Fruit fly (Drosophila melanogaster) whole organism, embryonic: ENCODE data around the gene sage.

ENCODE experiments used
- Awh ChIP-seq: fragments of 200-800 bp; sonication (Bioruptor generic); IDR thresholded peaks from 2 replicates; pipeline ENCODE4, ENCODE4 v1.3.6; 2022; ENCODE audit warnings: missing biosample characterization, missing genetic modification characterization
- Bgb ChIP-seq: fragments of 200-800 bp; sonication (Bioruptor generic); IDR thresholded peaks from 2 replicates; pipeline ENCODE4 v1.3.6; 2022; ENCODE audit warnings: missing biosample characterization, missing genetic modification characterization; ENCODE audit not compliant: partially characterized antibody
- Blimp-1 ChIP-seq: fragments of 200-800 bp; sonication (Bioruptor generic); optimal IDR thresholded peaks from 3 replicates; lab custom pipeline; 2018; ENCODE audit warnings: missing biosample characterization, missing genetic modification characterization, mild to moderate bottlenecking, moderate library complexity, missing genetic modification reagents
- CG11504 ChIP-seq: fragments of 200-800 bp; sonication (Bioruptor generic); optimal IDR thresholded peaks from 3 replicates; lab custom pipeline; 2019; ENCODE audit warnings: missing biosample characterization, mild to moderate bottlenecking, missing genetic modification characterization, moderate library complexity
- CG14050 ChIP-seq: fragments of 200-800 bp; sonication (Bioruptor generic); IDR thresholded peaks from 3 replicates; pipeline ENCODE4 v1.3.6; 2022; ENCODE audit warnings: missing biosample characterization, missing genetic modification characterization
- CG1529 ChIP-seq: fragments of 200-800 bp; sonication (Bioruptor generic); optimal IDR thresholded peaks from 3 replicates; lab custom pipeline; 2018; ENCODE audit warnings: missing biosample characterization, missing genetic modification characterization
- CG1603 ChIP-seq: fragments of 200-800 bp; sonication (Bioruptor generic); optimal IDR thresholded peaks from 2 replicates; lab custom pipeline; 2019; ENCODE audit warnings: missing biosample characterization, mild to moderate bottlenecking, missing genetic modification characterization, moderate library complexity
- CG17385 ChIP-seq: fragments of 200-800 bp; sonication (Bioruptor generic); optimal IDR thresholded peaks from 3 replicates; lab custom pipeline; 2018; ENCODE audit warnings: missing biosample characterization, mild to moderate bottlenecking, missing genetic modification characterization
- CG17912 ChIP-seq: fragments of 200-800 bp; sonication (Bioruptor generic); optimal IDR thresholded peaks from 2 replicates; lab custom pipeline; 2018; ENCODE audit warnings: missing biosample characterization, mild to moderate bottlenecking, missing genetic modification characterization
- CG1792 ChIP-seq: fragments of 200-800 bp; sonication (Bioruptor generic); optimal IDR thresholded peaks from 2 replicates; lab custom pipeline; 2016; ENCODE audit warnings: missing biosample characterization, missing genetic modification characterization
- CG2202 ChIP-seq: fragments of 200-800 bp; sonication (Bioruptor generic); optimal IDR thresholded peaks from 2 replicates; lab custom pipeline; 2018; ENCODE audit warnings: missing biosample characterization, mild to moderate bottlenecking, missing genetic modification characterization
- CG2875 ChIP-seq: fragments of 200-800 bp; sonication (Bioruptor generic); optimal IDR thresholded peaks from 2 replicates; lab custom pipeline; 2017; ENCODE audit warnings: missing biosample characterization, mild to moderate bottlenecking, missing genetic modification characterization, missing genetic modification reagents
- CG3281 ChIP-seq: fragments of 200-800 bp; sonication (Bioruptor generic); optimal IDR thresholded peaks from 3 replicates; lab custom pipeline; 2017; ENCODE audit warnings: missing biosample characterization, mild to moderate bottlenecking, missing genetic modification characterization
- CG33557 ChIP-seq: fragments of 200-800 bp; sonication (Bioruptor generic); optimal IDR thresholded peaks from 2 replicates; lab custom pipeline; 2019; ENCODE audit warnings: missing biosample characterization, mild to moderate bottlenecking, missing genetic modification characterization, moderate library complexity
- CG4360 ChIP-seq: fragments of 200-800 bp; sonication (Bioruptor generic); IDR thresholded peaks from 2 replicates; pipeline ENCODE4 v1.3.6; 2022; ENCODE audit warnings: missing biosample characterization, missing genetic modification characterization
- CG4707 ChIP-seq: fragments of 200-800 bp; sonication (Bioruptor generic); optimal IDR thresholded peaks from 2 replicates; lab custom pipeline; 2018; ENCODE audit warnings: missing biosample characterization, mild to moderate bottlenecking, missing genetic modification characterization, moderate library complexity
- CG6254 ChIP-seq: fragments of 200-800 bp; sonication (Bioruptor generic); optimal IDR thresholded peaks from 3 replicates; lab custom pipeline; 2017; ENCODE audit warnings: mild to moderate bottlenecking, missing biosample characterization, missing genetic modification reagents, missing genetic modification characterization
- CG7372 ChIP-seq: fragments of 200-800 bp; sonication (Bioruptor generic); IDR thresholded peaks from 2 replicates; pipeline ENCODE4 v1.3.6; 2022; ENCODE audit warnings: missing biosample characterization, missing genetic modification characterization
- CG8765 ChIP-seq: fragments of 200-800 bp; sonication (Bioruptor generic); IDR thresholded peaks from 2 replicates; pipeline ENCODE4 v1.3.6; 2022; ENCODE audit warnings: missing biosample characterization, missing genetic modification characterization
- CG8924 ChIP-seq: fragments of 200-800 bp; optimal IDR thresholded peaks from 3 replicates; lab custom pipeline; 2019; ENCODE audit warnings: missing biosample characterization, mild to moderate bottlenecking, missing genetic modification characterization, moderate library complexity
- CG9437 ChIP-seq: fragments of 200-800 bp; sonication (Bioruptor generic); optimal IDR thresholded peaks from 2 replicates; lab custom pipeline; 2018; ENCODE audit warnings: missing biosample characterization, mild to moderate bottlenecking, missing genetic modification characterization
- D19A ChIP-seq: fragments of 200-800 bp; optimal IDR thresholded peaks from 3 replicates; lab custom pipeline; 2019; ENCODE audit warnings: missing biosample characterization, mild to moderate bottlenecking, missing genetic modification characterization, moderate library complexity
- Dbx ChIP-seq: fragments of 200-800 bp; sonication (Bioruptor generic); IDR thresholded peaks from 3 replicates; pipeline ENCODE4 v1.3.6; 2022; ENCODE audit warnings: missing biosample characterization, missing genetic modification characterization
- Dp ChIP-seq: fragments of 200-800 bp; sonication (Bioruptor generic); optimal IDR thresholded peaks from 2 replicates; lab custom pipeline; 2018; ENCODE audit warnings: missing biosample characterization, mild to moderate bottlenecking, missing genetic modification characterization, moderate library complexity
- Fer3 ChIP-seq: fragments of 200-800 bp; sonication (Bioruptor generic); optimal IDR thresholded peaks from 2 replicates; lab custom pipeline; 2018; ENCODE audit warnings: missing biosample characterization, mild to moderate bottlenecking, missing genetic modification characterization, moderate library complexity
- MESR4 ChIP-seq: fragments of 200-800 bp; sonication (Bioruptor generic); optimal IDR thresholded peaks from 2 replicates; lab custom pipeline; 2018; ENCODE audit warnings: missing biosample characterization, mild to moderate bottlenecking, missing genetic modification characterization, moderate library complexity
- Med ChIP-seq: fragments of 200-800 bp; sonication (Bioruptor generic); peaks from one replicate; lab custom pipeline; 2016; ENCODE audit warnings: missing biosample characterization, missing genetic modification characterization, mild to moderate bottlenecking, inconsistent platforms, moderate library complexity
- NfI ChIP-seq: fragments of 200-800 bp; sonication (Bioruptor generic); optimal IDR thresholded peaks from 3 replicates; lab custom pipeline; 2018; ENCODE audit warnings: missing biosample characterization, mild to moderate bottlenecking, missing genetic modification characterization, moderate library complexity
- ac ChIP-seq: fragments of 200-800 bp; sonication (Bioruptor generic); optimal IDR thresholded peaks from 3 replicates; lab custom pipeline; 2017; ENCODE audit warnings: missing biosample characterization, mild to moderate bottlenecking, missing genetic modification characterization
- bigmax ChIP-seq: fragments of 200-800 bp; sonication (Bioruptor generic); optimal IDR thresholded peaks from 2 replicates; lab custom pipeline; 2018; ENCODE audit warnings: missing biosample characterization, mild to moderate bottlenecking, missing genetic modification characterization
- bsh ChIP-seq, 2 experiments: fragments of 200-800 bp; sonication (Bioruptor generic); optimal IDR thresholded peaks; 2 replicates each; lab custom pipeline; 2017 to 2018; ENCODE audit warnings: mild to moderate bottlenecking in 2 of 2, missing biosample characterization in 2 of 2, missing genetic modification characterization in 2 of 2, moderate library complexity in 1 of 2
- cato ChIP-seq: fragments of 200-800 bp; sonication (Bioruptor generic); optimal IDR thresholded peaks from 2 replicates; lab custom pipeline; 2016; ENCODE audit warnings: missing biosample characterization, missing genetic modification characterization, borderline replicate concordance
- disco-r ChIP-seq: fragments of 200-800 bp; sonication (Bioruptor generic); optimal IDR thresholded peaks from 2 replicates; lab custom pipeline; 2016; ENCODE audit warnings: missing biosample characterization, missing genetic modification characterization
- dmrt11E ChIP-seq: fragments of 200-800 bp; sonication (Bioruptor generic); optimal IDR thresholded peaks from 3 replicates; lab custom pipeline; 2018; ENCODE audit warnings: missing biosample characterization, mild to moderate bottlenecking, missing genetic modification characterization, moderate library complexity
- emc ChIP-seq: fragments of 200-800 bp; sonication (Bioruptor generic); optimal IDR thresholded peaks from 2 replicates; lab custom pipeline; 2016; ENCODE audit warnings: missing biosample characterization, missing genetic modification characterization
- gcm ChIP-seq: fragments of 200-800 bp; sonication (Bioruptor generic); optimal IDR thresholded peaks from 2 replicates; lab custom pipeline; 2019; ENCODE audit warnings: missing biosample characterization, mild to moderate bottlenecking, missing genetic modification characterization, moderate library complexity
- gro ChIP-seq: fragments of 200-800 bp; sonication (Bioruptor generic); optimal IDR thresholded peaks from 2 replicates; lab custom pipeline; 2016; ENCODE audit warnings: missing biosample characterization, missing genetic modification characterization
- ham ChIP-seq: fragments of 200-800 bp; sonication (Bioruptor generic); IDR thresholded peaks from 2 replicates; pipeline ENCODE4 v1.3.6; 2022; ENCODE audit warnings: missing biosample characterization, missing genetic modification characterization
- hth ChIP-seq: fragments of >200 bp; optimal IDR thresholded peaks from 2 replicates; lab custom pipeline; 2017; ENCODE audit warnings: inconsistent platforms
- klu ChIP-seq: fragments of 200-800 bp; sonication (Bioruptor generic); IDR thresholded peaks from 2 replicates; pipeline ENCODE4 v1.3.6; 2022; ENCODE audit warnings: missing biosample characterization, missing genetic modification characterization
- mld ChIP-seq: fragments of 200-800 bp; sonication (Bioruptor generic); IDR thresholded peaks from 3 replicates; pipeline ENCODE4 v1.3.6; 2022; ENCODE audit warnings: missing biosample characterization, missing genetic modification characterization; ENCODE audit not compliant: partially characterized antibody
- nmo ChIP-seq: fragments of 200-800 bp; sonication (Bioruptor generic); optimal IDR thresholded peaks from 2 replicates; lab custom pipeline; 2018; ENCODE audit warnings: missing biosample characterization, mild to moderate bottlenecking, missing genetic modification characterization, moderate library complexity
- prd ChIP-seq, 3 experiments: fragments of >200 bp in 2 of 3; fragments of 200-800 bp in 1 of 3; sonication (Bioruptor generic) in 1 of 3; optimal IDR thresholded peaks in 2 of 3; IDR thresholded peaks in 1 of 3; 2 replicates in 2 of 3; 3 replicates in 1 of 3; pipeline versions ENCODE4 v1.3.6 to Lab custom; 2017 to 2022; ENCODE audit warnings: missing biosample characterization in 1 of 3, missing genetic modification characterization in 1 of 3
- pum ChIP-seq: fragments of 200-800 bp; sonication (Bioruptor generic); optimal IDR thresholded peaks from 2 replicates; lab custom pipeline; 2016; ENCODE audit warnings: missing biosample characterization, missing genetic modification characterization
- sima ChIP-seq: fragments of 200-800 bp; sonication (Bioruptor generic); optimal IDR thresholded peaks from 2 replicates; lab custom pipeline; 2016; ENCODE audit warnings: missing biosample characterization, missing genetic modification characterization
- sqz ChIP-seq: fragments of 200-800 bp; sonication (Bioruptor generic); optimal IDR thresholded peaks from 3 replicates; lab custom pipeline; 2018; ENCODE audit warnings: missing biosample characterization, mild to moderate bottlenecking, missing genetic modification characterization
- trem ChIP-seq: fragments of 200-800 bp; optimal IDR thresholded peaks from 3 replicates; lab custom pipeline; 2019; ENCODE audit warnings: missing biosample characterization, mild to moderate bottlenecking, missing genetic modification characterization, moderate library complexity
- twi ChIP-seq: fragments of 200-800 bp; optimal IDR thresholded peaks from 2 replicates; lab custom pipeline; 2019; ENCODE audit warnings: missing biosample characterization, mild to moderate bottlenecking, missing genetic modification characterization, moderate library complexity

Gene sage

DNA sequence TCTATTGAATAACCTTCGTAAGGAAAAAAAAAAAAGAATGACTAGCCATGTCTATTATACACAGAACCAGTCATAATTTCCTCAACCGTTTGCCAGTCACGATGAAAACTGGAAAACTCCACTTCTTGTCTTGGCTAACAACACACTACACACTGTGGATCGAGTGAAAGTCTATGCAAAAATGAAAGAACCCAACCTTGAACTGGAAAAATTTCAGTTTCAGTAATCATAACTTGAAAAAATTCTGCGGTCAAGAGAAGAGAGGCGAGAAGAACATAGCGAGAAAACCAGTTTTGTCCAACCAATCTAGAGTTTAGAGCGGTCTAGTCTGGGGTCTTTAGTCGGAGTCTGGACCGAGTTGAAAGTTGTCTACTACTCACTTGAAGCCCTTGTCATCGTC, 46.3 kb downstream of the sage start:
- TF ChIP-seq Blimp-1 (GFP tag; lab: Kevin White, UChicago), result peak; percentile 98
- TF ChIP-seq CG14050 (GFP tag; lab: Robert Waterston, UW), result no peak
- TF ChIP-seq ham (GFP tag; lab: Robert Waterston, UW), result no peak
- no peak for TF ChIP-seq NfI
- TF ChIP-seq sima (GFP tag; lab: Kevin White, UChicago), result no peak

DNA sequence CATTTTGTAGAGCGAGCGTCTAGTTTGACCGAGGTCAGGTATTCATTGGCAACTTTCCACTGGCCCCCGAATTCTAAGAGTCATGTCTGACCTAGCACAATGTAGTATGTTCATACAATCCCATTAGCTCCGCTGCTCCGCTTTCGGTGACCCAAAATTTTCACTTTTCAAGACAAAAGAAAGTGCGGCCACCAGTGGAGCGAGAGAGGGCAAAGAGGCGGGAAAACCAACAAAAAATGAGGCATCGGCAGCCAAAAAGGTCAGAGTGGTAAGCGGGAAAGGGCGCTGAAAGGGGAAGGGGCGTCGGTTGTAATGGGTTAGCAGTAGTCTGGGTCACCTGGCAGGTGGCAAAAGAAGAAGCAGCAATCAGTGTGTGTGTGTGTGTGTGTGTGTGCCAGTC, 48.4 kb downstream of the sage start:
- no peak for TF ChIP-seq CG8765
- no peak for TF ChIP-seq CG8924 (tag; lab: Kevin White, UChicago)
- TF ChIP-seq Fer3 (tag; lab: Kevin White, UChicago), result no peak
- no peak for TF ChIP-seq CG1792 (GFP tag; lab: Kevin White, UChicago)
- peak; percentile 18 for TF ChIP-seq CG1603 (tag; lab: Kevin White, UChicago)
- no peak for TF ChIP-seq nmo (GFP tag; lab: Kevin White, UChicago)
- TF ChIP-seq CG3281, result no peak
- no peak for TF ChIP-seq CG9437
- no peak for TF ChIP-seq cato (GFP tag; lab: Kevin White, UChicago)
- TF ChIP-seq CG17385 (GFP tag; lab: Kevin White, UChicago), result peak; percentile 37
- TF ChIP-seq dmrt11E (tag; lab: Kevin White, UChicago), result peak; percentile 32
- TF ChIP-seq CG7372 (GFP tag; lab: Robert Waterston, UW), result no peak
- TF ChIP-seq D19A (tag; lab: Kevin White, UChicago), result peak; percentile 5
- no peak for TF ChIP-seq CG4360 (GFP tag; lab: Robert Waterston, UW)
- TF ChIP-seq CG11504 (tag; lab: Kevin White, UChicago), result no peak
- no peak for TF ChIP-seq Bgb (GFP tag; lab: Robert Waterston, UW)
- TF ChIP-seq CG33557 (GFP tag; lab: Kevin White, UChicago), result peak; percentile 84
- TF ChIP-seq ac (GFP tag; lab: Kevin White, UChicago), result peak; percentile 36
- peak; percentile 0 for TF ChIP-seq twi
- TF ChIP-seq Dp (GFP tag; lab: Kevin White, UChicago), result no peak
- peak; percentile 33 for TF ChIP-seq CG2202 (tag; lab: Kevin White, UChicago)
- peak; percentile 10 for TF ChIP-seq sqz (GFP tag; lab: Kevin White, UChicago)
- no peak for TF ChIP-seq prd (optimal IDR thresholded peaks at IDR 0.05; lab: Kevin White, UChicago)
- TF ChIP-seq prd (GFP tag; IDR thresholded peaks at IDR 0.05; lab: Robert Waterston, UW), result 0 out of 3 replicates have a peak, but pooled peaks have one; percentile 25
- no peak for TF ChIP-seq disco-r (GFP tag; lab: Kevin White, UChicago)
- peak; percentile 25 for TF ChIP-seq trem (tag; lab: Kevin White, UChicago)
- TF ChIP-seq Dbx, result no peak
- no peak for TF ChIP-seq MESR4 (GFP tag; lab: Kevin White, UChicago)
- peak in 1 of 2 experiments; percentile 52 for TF ChIP-seq bsh (GFP tag; optimal IDR thresholded peaks at IDR 0.05; lab: Kevin White, UChicago)
- no peak for TF ChIP-seq emc
- no peak for TF ChIP-seq gcm
- TF ChIP-seq Awh (GFP tag; lab: Robert Waterston, UW), result no peak
- TF ChIP-seq Med (GFP tag; lab: Kevin White, UChicago), result peak; percentile 38
- TF ChIP-seq CG4707, result peak; percentile 18
- 0 out of 3 replicates have a peak, but pooled peaks have one; percentile 25 for TF ChIP-seq mld (GFP tag; lab: Robert Waterston, UW)
- no peak for TF ChIP-seq hth (lab: Kevin White, UChicago)
- TF ChIP-seq bigmax (GFP tag; lab: Kevin White, UChicago), result no peak
- peak; percentile 100 for TF ChIP-seq Blimp-1 (GFP tag; lab: Kevin White, UChicago)
- peak; percentile 24 for TF ChIP-seq CG2875 (GFP tag; lab: Kevin White, UChicago)
- no peak for TF ChIP-seq CG14050 (GFP tag; lab: Robert Waterston, UW)
- TF ChIP-seq CG1529 (GFP tag; lab: Kevin White, UChicago), result peak; percentile 1
- TF ChIP-seq CG17912 (GFP tag; lab: Kevin White, UChicago), result no peak
- TF ChIP-seq klu, result no peak
- no peak for TF ChIP-seq gro (GFP tag; lab: Kevin White, UChicago)
- peak; percentile 31 for TF ChIP-seq CG6254
- TF ChIP-seq pum (GFP tag; lab: Kevin White, UChicago), result no peak
